Worm (Caenorhabditis elegans) whole organism, L4/young adult: ENCODE results near the gene flp-28.

Experiments used
- W03F9.2 ChIP-seq: fragments of 150-350 bp; optimal IDR thresholded peaks from 2 replicates; lab custom pipeline; 2014; ENCODE audit warnings: missing biosample characterization, missing genetic modification characterization
- dao-5 ChIP-seq: sonication (generic microtip); optimal IDR thresholded peaks from 2 replicates; lab custom pipeline; 2016; ENCODE audit warnings: missing genotype, missing genetic modification characterization, moderate library complexity, missing compliant biosample characterization
- him-1 ChIP-seq: sonication (generic microtip); optimal IDR thresholded peaks from 2 replicates; lab custom pipeline; 2016; ENCODE audit warnings: missing genotype, missing genetic modification reagents, missing genetic modification characterization, missing compliant biosample characterization

Gene flp-28

ce11 chrX:10087866-10088265 is at the start of gene flp-28:
flp-28 (minus strand) TSS chrX:10087966.
- TF ChIP-seq W03F9.2 (tag; lab: Kevin White, UChicago): no peak
- no peak for TF ChIP-seq him-1
- no peak for TF ChIP-seq dao-5 (tag; lab: Kevin White, UChicago)

ce11 chrX:10133082-10133481 is 45.3 kb upstream of the flp-28 start, which contains the start of gene unc-58:
unc-58 (minus strand) TSS chrX:10133182.
- no peak for TF ChIP-seq dao-5 (tag; lab: Kevin White, UChicago)
- no peak for TF ChIP-seq W03F9.2 (tag; lab: Kevin White, UChicago)
- no peak for TF ChIP-seq him-1

DNA sequence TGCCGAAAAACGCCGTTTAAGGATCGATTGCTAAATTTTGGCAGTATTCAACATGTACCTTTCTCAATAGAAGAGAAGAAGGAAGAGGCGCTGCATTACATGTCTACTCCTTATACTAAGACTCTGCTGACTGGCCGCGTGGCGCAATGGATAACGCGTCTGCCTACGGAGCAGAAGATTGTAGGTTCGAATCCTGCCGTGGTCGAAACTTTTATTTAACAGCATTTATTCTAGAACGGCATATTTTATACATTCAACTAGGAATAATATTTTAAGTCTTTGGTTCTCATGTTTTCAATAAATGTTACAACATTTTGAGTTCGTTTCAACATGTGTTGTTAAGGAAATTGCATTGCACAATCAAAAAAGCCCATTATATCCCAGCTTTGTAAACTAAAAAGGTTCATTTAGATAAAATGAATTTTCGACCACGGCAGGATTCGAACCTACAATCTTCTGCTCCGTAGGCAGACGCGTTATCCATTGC is 44.8 kb upstream of the flp-28 start:
- TF ChIP-seq him-1: peak; percentile 47

ce11 chrX:10130159-10130558 is 42.4 kb upstream of the flp-28 start:
- TF ChIP-seq W03F9.2 (tag; lab: Kevin White, UChicago) (no peak), him-1 (no peak), dao-5 (tag; lab: Kevin White, UChicago) (no peak)

DNA sequence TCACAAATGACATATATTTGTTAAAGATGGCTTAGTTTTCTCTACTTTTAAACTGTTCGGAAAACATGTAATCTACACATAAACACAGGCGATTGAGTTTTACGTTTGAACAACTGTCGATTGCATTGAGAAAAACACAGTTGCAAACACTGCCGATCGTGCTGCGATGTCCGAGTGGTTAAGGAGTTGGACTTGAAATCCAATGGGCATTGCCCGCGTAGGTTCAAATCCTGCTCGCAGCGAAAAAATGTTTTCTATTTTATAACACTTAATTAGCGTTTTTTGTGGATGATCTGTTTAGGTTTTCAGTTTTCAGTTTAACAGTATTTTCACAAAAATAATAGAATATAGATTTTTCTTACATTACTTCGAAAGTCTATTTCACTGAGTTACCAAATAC is 36.6 kb upstream of the flp-28 start:
- TF ChIP-seq W03F9.2 (tag; lab: Kevin White, UChicago): no peak
- TF ChIP-seq him-1: no peak
- no peak for TF ChIP-seq dao-5 (tag; lab: Kevin White, UChicago)

DNA sequence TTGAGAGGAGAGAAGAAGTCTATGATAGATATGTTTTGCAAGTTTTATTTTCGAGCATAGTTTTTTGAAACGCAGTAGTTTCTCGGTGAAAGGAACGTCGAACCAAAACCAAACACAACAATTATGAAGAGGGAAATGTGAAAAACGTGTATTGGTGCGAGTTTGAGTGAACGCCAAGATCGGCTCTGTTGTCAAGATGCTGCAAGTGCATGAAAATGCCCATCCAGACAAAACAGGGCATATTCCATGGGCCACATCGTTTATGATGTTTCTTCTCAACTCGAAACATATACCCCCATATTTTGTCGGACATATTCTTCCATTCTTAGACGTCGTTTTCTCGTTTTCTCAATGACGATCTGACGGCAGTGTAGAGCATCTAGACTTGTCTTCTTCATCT is 35.2 kb upstream of the flp-28 start:
- TF ChIP-seq him-1 (no peak), dao-5 (tag; lab: Kevin White, UChicago) (no peak), W03F9.2 (tag; lab: Kevin White, UChicago) (no peak)

DNA sequence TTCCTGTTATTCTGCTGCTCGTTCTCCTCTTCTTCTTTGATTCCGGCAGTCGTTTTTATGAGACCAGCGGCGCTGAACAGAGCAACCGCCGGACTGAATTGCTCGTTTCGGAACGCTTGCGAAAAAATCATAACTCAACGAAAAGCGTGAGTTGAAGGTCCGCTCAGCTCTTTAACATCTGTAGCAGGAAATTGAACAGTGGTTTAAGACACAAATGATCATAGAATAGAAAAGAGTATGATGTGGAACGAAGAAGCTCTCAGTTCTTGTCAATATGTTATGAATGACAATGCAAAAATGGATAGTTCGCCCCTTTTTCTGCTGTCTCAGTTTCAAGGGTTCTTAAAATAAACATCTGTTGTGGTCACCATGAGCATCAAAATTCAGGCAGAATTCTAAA is 25.9 kb upstream of the flp-28 start:
- TF ChIP-seq dao-5 (tag; lab: Kevin White, UChicago) (no peak), him-1 (no peak), W03F9.2 (tag; lab: Kevin White, UChicago) (no peak)

- no peak for TF ChIP-seq W03F9.2 (tag; lab: Kevin White, UChicago)
- no peak for TF ChIP-seq him-1
- no peak for TF ChIP-seq dao-5 (tag; lab: Kevin White, UChicago)
Measured at ce11 chrX:10095145-10095544, 7.4 kb upstream of the flp-28 start, which contains the start of gene flp-2. flp-2 (minus strand) TSS chrX:10095245.

- TF ChIP-seq dao-5 (tag; lab: Kevin White, UChicago) (no peak), him-1 (no peak), W03F9.2 (tag; lab: Kevin White, UChicago) (no peak)
Measured at ce11 chrX:10092864-10093263, 5.1 kb upstream of the flp-28 start, which contains the start of gene flp-3. flp-3 (minus strand) TSS chrX:10092964.

- no peak for TF ChIP-seq dao-5 (tag; lab: Kevin White, UChicago)
- no peak for TF ChIP-seq W03F9.2 (tag; lab: Kevin White, UChicago)
- no peak for TF ChIP-seq him-1
Measured at ce11 chrX:10085073-10085472, 2.7 kb downstream of the flp-28 start.

DNA sequence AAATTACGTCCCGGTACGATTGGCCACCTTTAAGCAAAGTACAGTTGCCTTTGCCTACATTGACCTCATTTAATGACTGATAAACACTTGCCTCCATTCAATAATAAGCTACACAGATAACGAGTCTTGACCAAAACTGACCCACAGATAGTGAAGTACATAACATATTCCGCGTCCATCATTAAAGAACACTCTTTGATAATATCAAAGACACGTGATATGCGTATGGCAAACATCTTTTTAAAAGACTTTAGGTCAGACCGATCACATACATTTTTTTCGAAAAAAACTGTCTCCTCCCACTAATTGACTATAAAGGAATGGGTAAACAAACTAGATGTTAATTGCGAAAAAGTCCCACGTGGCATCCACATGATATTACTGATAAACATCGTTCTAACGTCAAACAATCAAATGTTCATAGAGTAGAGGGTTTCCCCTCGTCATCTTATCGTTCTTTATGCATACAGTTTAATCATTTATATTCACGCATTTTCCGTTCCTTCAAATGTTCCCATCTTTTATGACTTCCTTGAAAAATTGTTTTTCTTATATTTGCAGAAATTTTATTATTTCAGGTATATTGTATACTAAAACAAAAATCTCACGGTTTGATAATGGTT is 3.6 kb downstream of the flp-28 start, which contains the start of gene W07E11.1:
Gene W07E11.1, plus strand, starts transcription at position 573 of the 623 bp plus-strand sequence.
- no peak for TF ChIP-seq him-1
- TF ChIP-seq W03F9.2 (tag; lab: Kevin White, UChicago): no peak
- no peak for TF ChIP-seq dao-5 (tag; lab: Kevin White, UChicago)

- no peak for TF ChIP-seq W03F9.2 (tag; lab: Kevin White, UChicago)
- no peak for TF ChIP-seq him-1
- TF ChIP-seq dao-5 (tag; lab: Kevin White, UChicago): no peak
Measured at ce11 chrX:10083272-10083671, 4.5 kb downstream of the flp-28 start.

DNA sequence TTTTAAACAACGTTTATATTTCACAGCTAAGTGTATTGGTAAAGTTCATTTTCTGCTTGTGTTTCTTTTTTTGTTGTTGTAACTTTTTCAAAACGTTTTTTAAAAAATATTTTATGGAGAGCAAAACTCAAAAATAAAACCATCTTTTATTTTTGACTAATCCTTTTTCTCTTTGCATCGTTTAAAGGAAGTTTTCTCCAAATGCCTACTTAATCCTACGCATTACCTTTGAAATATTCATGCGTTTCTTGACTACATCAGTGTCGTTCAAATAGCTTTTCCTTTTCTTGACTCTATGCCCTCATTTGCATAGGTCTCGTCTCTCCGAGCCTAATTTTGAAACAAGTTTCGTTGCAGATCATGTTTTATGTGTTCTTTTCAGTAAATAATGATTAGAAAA is 6.7 kb downstream of the flp-28 start:
- TF ChIP-seq W03F9.2 (tag; lab: Kevin White, UChicago) (no peak), dao-5 (tag; lab: Kevin White, UChicago) (no peak), him-1 (no peak)

ce11 chrX:10079230-10079629 is 8.5 kb downstream of the flp-28 start:
- TF ChIP-seq W03F9.2 (tag; lab: Kevin White, UChicago) (no peak), him-1 (no peak), dao-5 (tag; lab: Kevin White, UChicago) (no peak)

ce11 chrX:10078637-10079036 is 9.1 kb downstream of the flp-28 start:
- TF ChIP-seq dao-5 (tag; lab: Kevin White, UChicago) (no peak), him-1 (no peak), W03F9.2 (tag; lab: Kevin White, UChicago) (no peak)
